Worm (Caenorhabditis elegans): Measurements from ENCODE around the gene D1005.4.

D1005.4 gene

ce11 chrX:1527338-1527737, 41.7 kb upstream of the D1005.4 start:
- TF ChIP-seq jun-1 (tag; optimal IDR thresholded peaks at IDR 0.05), result no peak
- TF ChIP-seq elt-3 (tag; optimal IDR thresholded peaks at IDR 0.05), result no peak
- no peak for TF ChIP-seq ztf-4 (tag; optimal IDR thresholded peaks at IDR 0.05)
- no peak for TF ChIP-seq fkh-2 (tag; optimal IDR thresholded peaks at IDR 0.05)
- TF ChIP-seq sea-2 (GFP tag; optimal IDR thresholded peaks at IDR 0.05), result no peak
- no peak for TF ChIP-seq lsy-12 (tag; optimal IDR thresholded peaks at IDR 0.05)
- no peak for TF ChIP-seq nhr-76 (tag; optimal IDR thresholded peaks at IDR 0.05)
- no peak for TF ChIP-seq unc-62 (GFP tag; optimal IDR thresholded peaks at IDR 0.05)
- TF ChIP-seq pha-4 (tag; optimal IDR thresholded peaks at IDR 0.05), result no peak
- no peak for TF ChIP-seq ztf-11 (tag; optimal IDR thresholded peaks at IDR 0.05)
- peak; percentile 64 for TF ChIP-seq elt-1 (tag; optimal IDR thresholded peaks at IDR 0.05)
- TF ChIP-seq egl-27 (tag; optimal IDR thresholded peaks at IDR 0.05), result no peak
- TF ChIP-seq lin-15B (tag; optimal IDR thresholded peaks at IDR 0.05), result no peak
- no peak for TF ChIP-seq egl-5 (tag; optimal IDR thresholded peaks at IDR 0.05)
- TF ChIP-seq mdl-1 (tag; optimal IDR thresholded peaks at IDR 0.05), result no peak
- no peak for TF ChIP-seq nhr-77 (tag; optimal IDR thresholded peaks at IDR 0.05)
- TF ChIP-seq zag-1 (tag; optimal IDR thresholded peaks at IDR 0.05), result no peak
- peak; percentile 14 for TF ChIP-seq hmg-11 (tag; optimal IDR thresholded peaks at IDR 0.05)
- no peak for TF ChIP-seq aly-2 (tag; optimal IDR thresholded peaks at IDR 0.05)
- TF ChIP-seq pqm-1 (tag; optimal IDR thresholded peaks at IDR 0.05), result no peak
- peak; percentile 26 for TF ChIP-seq nhr-23 (tag; optimal IDR thresholded peaks at IDR 0.05)
- no peak for TF ChIP-seq nfya-1 (tag; optimal IDR thresholded peaks at IDR 0.05; ENCODE audit: insufficient read depth)
- no peak for TF ChIP-seq R02D3.7 (tag; optimal IDR thresholded peaks at IDR 0.05)
- TF ChIP-seq ZK546.5 (tag; optimal IDR thresholded peaks at IDR 0.05), result no peak
- no peak for TF ChIP-seq nhr-28 (tag; optimal IDR thresholded peaks at IDR 0.05)
- TF ChIP-seq mml-1 (tag; optimal IDR thresholded peaks at IDR 0.05), result no peak
- TF ChIP-seq nhr-43 (tag; optimal IDR thresholded peaks at IDR 0.05; ENCODE audit: poor library complexity, severe bottlenecking), result no peak
- no peak for TF ChIP-seq tbx-2 (tag; optimal IDR thresholded peaks at IDR 0.05)
- TF ChIP-seq fkh-10 (GFP tag; optimal IDR thresholded peaks at IDR 0.05), result no peak
- TF ChIP-seq nhr-11 (tag; optimal IDR thresholded peaks at IDR 0.05), result no peak
- TF ChIP-seq nhr-25 (tag; optimal IDR thresholded peaks at IDR 0.05), result peak; percentile 35
- TF ChIP-seq ceh-16 (tag; optimal IDR thresholded peaks at IDR 0.05), result no peak
- TF ChIP-seq fos-1 (tag; optimal IDR thresholded peaks at IDR 0.05), result no peak

- TF ChIP-seq pqm-1 (tag; optimal IDR thresholded peaks at IDR 0.05), result no peak
- TF ChIP-seq snpc-4 (tag; optimal IDR thresholded peaks at IDR 0.05), result no peak
- no peak for TF ChIP-seq mdl-1 (tag; optimal IDR thresholded peaks at IDR 0.05)
- TF ChIP-seq egl-27 (tag; optimal IDR thresholded peaks at IDR 0.05), result no peak
- TF ChIP-seq unc-39 (tag; optimal IDR thresholded peaks at IDR 0.05), result no peak
- TF ChIP-seq nhr-28 (tag; optimal IDR thresholded peaks at IDR 0.05), result no peak
- peak; percentile 60 for TF ChIP-seq ceh-28 (tag; optimal IDR thresholded peaks at IDR 0.05)
Measured at ce11 chrX:1525511-1526172, 40.0 kb upstream of the D1005.4 start.

ce11 chrX:1524559-1524958, 38.9 kb upstream of the D1005.4 start:
- TF ChIP-seq nhr-25 (tag; optimal IDR thresholded peaks at IDR 0.05) (peak; percentile 19), pha-4 (tag; optimal IDR thresholded peaks at IDR 0.05) (peak; percentile 34), nhr-23 (tag; optimal IDR thresholded peaks at IDR 0.05) (peak; percentile 62), ama-1 (optimal IDR thresholded peaks at IDR 0.05) (peak; percentile 26), lin-39 (tag; optimal IDR thresholded peaks at IDR 0.05) (peak; percentile 84), nhr-43 (tag; optimal IDR thresholded peaks at IDR 0.05; ENCODE audit: poor library complexity, severe bottlenecking) (no peak), egl-5 (tag; optimal IDR thresholded peaks at IDR 0.05) (peak; percentile 64), nfya-1 (tag; optimal IDR thresholded peaks at IDR 0.05; ENCODE audit: insufficient read depth) (peak; percentile 59), nhr-77 (tag; optimal IDR thresholded peaks at IDR 0.05) (no peak), lsy-12 (tag; optimal IDR thresholded peaks at IDR 0.05) (peak; percentile 41), egl-27 (tag; optimal IDR thresholded peaks at IDR 0.05) (no peak), hmg-11 (tag; optimal IDR thresholded peaks at IDR 0.05) (peak; percentile 44)
